Fruit fly (Drosophila melanogaster) S2 (cell line): ENCODE data around the gene CG10064.
A peak's percentile ranks its signal among the peaks of the same experiment; 100 is the strongest.

Source experiments
- CG8478 ChIP-seq: fragments of >200 bp; optimal IDR thresholded peaks from 2 replicates; lab custom pipeline; 2018
- CTCF ChIP-seq, 2 experiments: fragments of >200 bp; optimal IDR thresholded peaks; 2 replicates each; lab custom pipeline; 2018

The CG10064 gene

DNA sequence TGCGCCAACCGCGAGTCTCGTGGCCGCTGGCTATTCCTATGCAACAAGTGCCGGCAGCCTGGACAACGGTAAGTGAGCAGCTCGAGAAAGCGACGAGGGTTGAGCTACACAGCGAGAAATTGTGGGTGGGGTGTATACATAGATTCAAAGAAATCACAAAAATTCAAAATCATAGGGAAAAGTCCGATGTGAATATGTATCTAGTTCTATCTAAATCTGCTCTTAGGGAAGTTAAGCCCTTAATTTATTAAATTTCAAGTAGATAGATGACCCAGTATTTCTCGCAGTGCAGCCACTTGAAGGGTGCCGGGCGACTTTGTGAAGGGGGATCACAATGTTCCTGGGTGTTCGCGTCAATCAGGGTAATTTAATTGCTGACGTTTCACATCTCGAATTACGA, 25.7 kb upstream of the CG10064 start:
- TF ChIP-seq CG8478 (lab: Kevin White, UChicago) = no peak
- no peak for TF ChIP-seq CTCF (optimal IDR thresholded peaks at IDR 0.05; lab: Kevin White, UChicago)

DNA sequence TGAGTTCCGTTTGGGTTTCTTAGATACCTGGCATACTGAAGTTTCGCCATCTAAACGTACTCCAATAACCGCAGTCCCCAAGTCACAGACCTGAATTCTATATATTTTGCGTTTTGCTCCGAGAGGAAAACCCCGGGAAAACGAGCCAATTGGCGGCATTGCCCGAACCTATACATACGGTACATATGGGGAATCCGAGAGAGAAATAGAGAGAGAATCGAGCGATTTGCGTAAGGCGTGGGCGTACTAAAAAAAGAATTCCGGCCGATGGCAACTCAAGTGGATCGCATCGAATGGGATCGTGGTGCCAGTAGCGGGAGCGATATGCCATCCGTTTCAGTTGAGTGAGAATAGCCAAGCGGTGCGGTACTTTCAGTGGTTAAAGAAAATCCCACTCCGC, 22.6 kb upstream of the CG10064 start, which contains the start of gene bin:
TSS of gene bin (plus strand) at position 335 of the 400 bp plus-strand sequence.
- TF ChIP-seq CG8478 (lab: Kevin White, UChicago) (no peak), CTCF (optimal IDR thresholded peaks at IDR 0.05; lab: Kevin White, UChicago) (no peak)

DNA sequence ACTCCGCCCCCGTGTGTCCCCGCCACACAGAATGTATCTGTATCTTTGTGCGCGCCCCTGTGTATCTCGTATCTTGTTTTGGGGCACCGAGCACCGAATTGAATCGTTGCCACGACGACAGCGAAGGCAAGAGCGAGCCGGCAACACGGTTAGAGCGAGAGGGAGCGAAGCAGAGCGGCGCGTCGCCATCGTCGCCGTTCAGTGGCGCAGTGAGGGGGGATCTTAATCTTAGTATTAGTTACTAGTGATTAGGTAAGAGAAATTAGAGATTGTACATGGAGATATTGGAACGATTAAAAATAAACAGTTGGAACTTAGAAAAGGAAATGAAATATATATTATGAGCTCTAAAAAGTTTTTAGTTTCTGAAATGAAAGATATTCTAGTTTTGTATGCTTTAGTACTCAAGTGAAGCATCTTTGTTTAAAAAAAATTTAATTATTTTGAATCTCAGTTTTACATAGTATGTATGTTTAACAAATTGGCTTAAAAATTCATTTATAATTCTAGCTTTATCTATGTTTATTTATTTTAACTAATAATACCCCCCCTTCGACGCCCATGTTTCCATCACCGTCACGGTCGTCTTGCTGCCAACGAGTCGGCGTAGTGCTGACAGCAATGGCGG, 21.4 kb upstream of the CG10064 start:
- no peak for TF ChIP-seq CTCF (optimal IDR thresholded peaks at IDR 0.05; lab: Kevin White, UChicago)

DNA sequence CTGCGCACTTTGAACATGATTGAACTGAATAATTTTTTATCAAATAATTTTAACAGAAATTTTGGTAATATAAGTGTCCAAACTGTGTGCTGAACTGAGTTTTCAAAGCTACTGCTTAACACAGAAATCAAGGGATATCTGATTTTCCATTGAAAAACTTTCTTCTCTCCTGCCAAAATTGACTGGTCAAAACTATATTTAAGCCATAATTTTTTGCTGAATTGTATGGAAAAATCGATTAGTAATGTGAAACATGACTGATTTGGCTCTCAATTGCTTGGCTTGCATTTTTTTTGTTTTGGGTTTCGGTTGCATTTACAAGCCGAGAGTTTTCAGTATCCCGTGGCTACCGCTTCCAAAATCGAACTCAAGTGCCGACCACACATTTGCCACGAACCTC, 16.8 kb upstream of the CG10064 start, which contains the start of the genes CG32388 and CG43439:
TSS of gene CG32388 (minus strand) at position 101 of the 400 bp plus-strand sequence.
TSS of gene CG43439 (minus strand) at position 101 of the 400 bp plus-strand sequence.
- no peak for TF ChIP-seq CG8478 (lab: Kevin White, UChicago)
- no peak for TF ChIP-seq CTCF (optimal IDR thresholded peaks at IDR 0.05; lab: Kevin White, UChicago)

DNA sequence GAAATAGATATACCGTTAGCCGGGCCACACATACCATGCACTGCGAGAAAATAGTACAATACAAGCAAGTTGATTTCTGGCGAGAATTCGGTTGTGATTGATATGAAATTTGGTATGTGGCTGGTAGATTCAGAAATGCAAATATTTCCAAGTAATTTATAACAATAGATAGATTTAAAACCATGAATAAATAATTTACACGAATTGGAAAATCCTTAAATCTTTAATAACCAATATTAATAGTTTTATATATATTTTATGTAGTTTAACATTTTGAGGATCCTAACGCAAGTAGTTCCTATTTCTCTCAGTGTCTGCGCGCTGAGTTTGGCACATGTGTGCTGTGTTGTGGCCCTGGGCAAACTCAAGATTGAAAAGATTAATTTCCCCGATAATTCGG, 14.1 kb upstream of the CG10064 start:
- TF ChIP-seq CG8478 (lab: Kevin White, UChicago) = no peak
- no peak for TF ChIP-seq CTCF (optimal IDR thresholded peaks at IDR 0.05; lab: Kevin White, UChicago)

DNA sequence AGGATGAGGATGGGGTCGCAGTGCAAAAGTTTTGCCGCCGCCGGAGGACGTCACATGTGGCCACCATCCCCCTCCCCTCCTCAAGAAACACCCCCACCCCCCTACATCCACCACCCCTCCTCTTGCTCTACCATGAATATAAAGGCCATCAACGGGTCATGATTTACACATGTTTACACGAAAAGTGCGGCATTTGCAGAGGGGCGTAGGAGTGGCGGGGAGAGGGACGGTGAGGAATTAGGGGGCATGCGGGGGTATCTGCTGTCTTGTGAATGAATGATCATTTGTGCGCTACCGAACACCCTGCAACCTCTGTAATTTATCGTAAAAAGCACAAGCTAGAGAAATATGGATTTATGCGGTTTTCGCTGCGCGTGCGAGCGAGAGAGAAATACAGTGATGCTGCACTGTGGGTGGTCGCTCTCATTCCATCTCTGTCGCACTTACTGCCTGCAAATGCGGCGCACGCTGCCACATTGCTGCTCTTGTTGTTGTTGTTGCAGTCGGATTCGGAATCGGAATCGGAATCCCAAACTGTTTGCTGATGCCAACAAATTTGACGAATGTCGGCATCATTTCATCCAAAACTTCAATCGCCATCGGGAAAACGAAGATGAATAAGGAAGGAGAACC, 13.5 kb upstream of the CG10064 start:
- TF ChIP-seq CTCF (optimal IDR thresholded peaks at IDR 0.05; lab: Kevin White, UChicago) (no peak), CG8478 (lab: Kevin White, UChicago) (no peak)

DNA sequence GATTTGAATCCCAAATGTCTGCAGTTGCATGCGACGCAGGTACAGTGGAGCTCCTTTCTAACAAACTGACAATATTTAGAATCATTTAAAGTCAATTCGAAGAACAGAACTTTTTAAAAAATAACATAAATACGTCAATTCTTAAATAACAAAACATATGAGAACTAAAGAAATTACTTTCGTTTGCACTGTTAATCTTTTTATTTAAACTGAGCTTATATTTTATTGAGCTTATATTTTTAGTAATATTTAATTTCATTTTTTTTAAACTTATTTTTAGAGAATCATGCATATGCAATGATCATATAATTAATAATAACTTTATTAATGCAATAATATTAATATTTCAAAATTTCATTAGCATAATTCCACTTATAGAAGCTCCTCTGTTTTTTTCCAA, 12.9 kb upstream of the CG10064 start:
- no peak for TF ChIP-seq CTCF (optimal IDR thresholded peaks at IDR 0.05; lab: Kevin White, UChicago)
- no peak for TF ChIP-seq CG8478 (lab: Kevin White, UChicago)

DNA sequence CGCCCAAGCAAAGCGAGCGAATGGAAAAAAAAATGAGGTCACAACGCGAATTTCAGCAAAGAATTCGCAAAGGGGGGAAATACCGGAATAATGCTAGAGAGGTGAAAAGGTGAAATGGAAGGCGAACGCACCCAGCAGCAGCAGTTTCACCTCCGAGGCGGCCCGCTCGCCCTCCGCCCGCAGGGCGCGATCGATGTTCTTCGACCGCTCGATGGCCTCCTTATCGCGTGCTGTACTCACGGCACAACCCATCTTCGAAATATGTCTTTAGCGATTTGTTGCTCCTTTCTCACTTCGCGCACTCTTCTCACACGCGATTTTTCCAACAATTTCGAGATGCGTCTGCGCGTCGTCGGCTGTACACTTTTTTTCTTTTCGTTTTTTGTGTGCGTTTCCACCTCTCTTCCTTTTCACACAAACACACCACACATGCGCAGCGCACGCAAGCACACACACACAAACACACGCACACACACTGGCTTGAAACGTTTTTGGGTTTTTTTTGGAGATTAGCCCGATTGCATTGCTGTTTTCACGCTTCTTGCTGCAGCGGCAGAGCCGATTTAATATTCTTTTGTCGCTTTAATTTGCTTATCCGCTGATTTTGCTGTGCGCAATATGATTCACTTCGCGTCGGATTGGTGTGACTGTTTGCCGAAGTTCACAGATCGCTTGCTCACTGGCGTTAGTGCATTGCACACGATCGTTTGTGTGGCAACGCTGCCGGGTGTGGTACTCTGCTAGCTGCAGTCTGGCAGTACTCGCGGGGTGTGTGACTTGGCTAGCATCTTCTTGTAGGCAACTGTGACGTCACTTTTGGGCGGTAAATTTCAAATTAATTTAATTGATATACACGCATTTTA, 11.9 kb upstream of the CG10064 start, which contains the start of gene Galphai:
TSS of gene Galphai (minus strand) at position 658 of the 863 bp plus-strand sequence.
- TF ChIP-seq CG8478 (lab: Kevin White, UChicago) (no peak), CTCF (optimal IDR thresholded peaks at IDR 0.05; lab: Kevin White, UChicago) (peak; percentile 76)

DNA sequence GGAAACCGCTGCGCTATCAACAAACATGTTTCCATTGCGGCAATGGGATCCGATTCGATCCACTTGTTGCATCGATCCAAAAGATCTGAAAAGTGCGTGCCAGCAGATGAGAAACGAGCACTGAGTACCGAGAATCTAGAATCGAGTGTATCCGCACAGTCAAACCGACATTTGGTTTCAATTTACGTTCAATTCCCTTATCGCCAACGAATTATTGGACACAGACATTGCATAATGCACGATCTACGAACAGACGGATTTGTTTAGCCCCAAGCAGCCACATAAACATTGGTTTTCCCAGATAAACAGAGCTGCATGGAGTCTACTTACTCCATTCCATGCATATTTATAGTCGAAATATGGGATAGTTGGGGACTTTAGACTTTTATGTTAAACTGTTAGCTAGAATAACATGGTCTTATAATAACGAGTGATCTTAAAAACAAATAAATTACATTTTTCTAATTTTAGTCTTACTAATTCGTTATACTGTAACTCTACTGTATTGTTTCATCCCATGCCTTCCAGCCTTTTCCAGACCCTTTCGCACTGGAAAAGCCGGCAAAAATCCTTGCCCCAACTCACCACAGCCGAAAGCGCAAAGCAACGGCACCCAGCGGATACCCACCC, 11.2 kb upstream of the CG10064 start:
- no peak for TF ChIP-seq CG8478 (lab: Kevin White, UChicago)

DNA sequence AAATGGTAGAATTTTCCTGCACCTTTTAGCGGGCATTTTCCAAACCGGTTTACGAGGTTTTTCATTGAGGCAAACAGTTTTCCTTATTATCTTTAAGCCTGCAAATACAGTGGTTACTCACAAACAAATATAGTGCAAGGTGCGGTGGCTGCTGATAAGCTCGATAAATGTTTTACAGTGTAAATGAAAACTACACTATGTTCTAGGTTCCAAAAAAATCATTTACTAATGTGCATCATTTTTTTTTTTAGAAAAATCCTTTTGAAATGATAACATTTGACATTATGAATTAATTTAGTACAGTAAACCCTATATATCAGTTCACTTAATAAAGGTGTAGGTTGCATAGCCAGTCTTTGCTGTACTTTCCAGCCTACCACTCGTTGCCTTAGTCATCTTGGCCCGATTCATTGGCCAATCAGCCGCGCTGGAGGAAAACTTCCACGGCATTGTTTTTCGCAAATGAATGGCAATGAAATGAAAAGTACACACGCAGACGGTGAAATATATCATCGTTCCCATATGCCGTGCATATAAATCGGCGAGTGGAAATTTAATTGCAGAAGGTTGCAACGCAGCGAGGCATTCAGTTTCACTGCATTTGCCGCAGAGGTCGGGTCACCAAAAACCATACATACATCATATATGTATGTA, 10.5 kb upstream of the CG10064 start:
- TF ChIP-seq CG8478 (lab: Kevin White, UChicago) (no peak), CTCF (optimal IDR thresholded peaks at IDR 0.05; lab: Kevin White, UChicago) (no peak)

DNA sequence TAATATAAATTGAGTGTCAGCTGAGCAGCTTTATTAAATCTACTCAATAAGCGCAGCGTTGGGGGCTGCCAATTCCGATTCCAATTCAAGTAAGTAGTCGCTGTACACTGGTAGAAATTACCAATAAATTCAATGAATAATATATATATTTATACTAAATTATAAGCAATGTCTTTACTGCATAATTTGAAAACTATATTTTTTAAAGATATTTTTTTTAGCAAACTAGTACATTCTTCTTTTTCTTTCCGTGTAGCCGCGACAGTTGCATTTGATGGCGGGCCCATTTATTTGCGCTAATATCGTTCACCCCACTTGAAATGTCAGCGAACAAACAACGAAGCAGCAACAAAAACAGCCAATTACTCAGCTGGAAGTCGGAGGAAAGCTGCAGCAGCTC, 9.7 kb upstream of the CG10064 start:
- TF ChIP-seq CG8478 (lab: Kevin White, UChicago) (no peak), CTCF (optimal IDR thresholded peaks at IDR 0.05; lab: Kevin White, UChicago) (no peak)

DNA sequence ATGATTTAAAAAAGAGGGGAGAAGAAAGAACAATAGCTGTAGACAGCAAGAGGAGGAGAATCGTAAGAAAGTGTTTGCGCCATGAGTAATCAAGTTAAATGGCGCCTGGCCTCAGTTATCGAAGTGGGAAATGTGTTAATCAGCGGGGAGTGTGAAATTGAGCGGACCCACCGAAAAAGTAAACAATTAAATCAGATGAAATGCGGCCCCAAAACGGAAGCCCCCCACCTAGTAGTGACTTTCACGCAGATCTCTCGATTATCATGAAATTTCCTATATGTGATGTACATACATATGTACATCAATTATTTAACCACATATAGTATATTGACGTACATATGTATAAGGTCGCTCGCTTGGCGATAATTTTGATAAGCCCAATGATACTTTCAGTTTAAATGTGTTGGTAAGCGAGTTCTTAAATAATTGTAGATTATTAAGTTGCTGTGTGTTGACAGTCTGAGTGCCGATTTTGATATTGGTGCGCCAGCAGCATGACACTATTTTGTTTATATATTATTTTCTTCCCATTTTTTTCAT, 9.0 kb upstream of the CG10064 start:
- TF ChIP-seq CG8478 (lab: Kevin White, UChicago) (no peak), CTCF (optimal IDR thresholded peaks at IDR 0.05; lab: Kevin White, UChicago) (no peak)

DNA sequence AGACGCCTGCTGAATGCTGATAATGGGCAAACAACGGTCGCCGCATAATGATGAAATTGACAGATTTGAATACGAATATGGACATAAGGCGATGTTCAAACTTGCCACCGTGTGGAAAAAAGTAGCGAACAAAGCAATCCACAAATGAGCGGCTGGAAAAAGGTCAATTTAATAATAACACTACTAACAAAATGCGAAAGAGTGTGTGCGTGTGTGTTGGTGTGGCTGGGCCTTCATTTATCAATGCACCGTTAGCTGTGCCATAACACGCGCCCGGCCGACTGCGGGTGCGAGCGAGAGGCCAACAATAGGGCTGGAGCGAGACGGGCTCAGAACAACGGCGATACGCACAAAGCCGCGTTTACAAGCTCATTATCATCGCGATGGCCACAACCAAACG, 8.2 kb upstream of the CG10064 start:
- TF ChIP-seq CTCF (optimal IDR thresholded peaks at IDR 0.05; lab: Kevin White, UChicago) (no peak), CG8478 (lab: Kevin White, UChicago) (no peak)

DNA sequence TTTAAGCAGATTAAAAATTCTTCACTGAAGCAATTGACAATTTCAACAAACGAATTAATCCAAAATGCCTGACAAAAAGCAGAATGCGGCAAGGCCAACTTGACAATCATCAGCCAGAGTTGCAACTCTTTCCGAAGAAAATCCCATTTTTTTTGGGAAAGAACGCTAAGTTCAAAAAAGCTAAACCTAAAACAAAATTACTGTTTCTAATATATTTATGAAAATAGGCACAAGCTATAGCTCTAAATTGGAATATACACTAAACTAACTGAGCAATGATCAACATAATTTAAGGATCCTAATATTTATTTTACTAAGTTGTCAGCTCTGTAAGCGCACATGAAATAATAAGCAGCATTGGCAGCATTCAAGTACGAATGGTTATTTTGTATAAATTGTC, 4.7 kb upstream of the CG10064 start, which contains the start of gene CG10063:
TSS of gene CG10063 (minus strand) at position 101 of the 400 bp plus-strand sequence.
- no peak for TF ChIP-seq CTCF (optimal IDR thresholded peaks at IDR 0.05; lab: Kevin White, UChicago)
- TF ChIP-seq CG8478 (lab: Kevin White, UChicago) = no peak
